Fruit fly (Drosophila melanogaster) Kc167 (cell line): Measurements from ENCODE around the gene PLCXD.

Experiments used
- Sin3A ChIP-seq: fragments of >200 bp; optimal IDR thresholded peaks from 2 replicates; lab custom pipeline; 2018; ENCODE audit warnings: missing external identifiers
- h ChIP-seq: fragments of >200 bp; optimal IDR thresholded peaks from 3 replicates; lab custom pipeline; 2018; ENCODE audit warnings: missing external identifiers
- insv ChIP-seq: fragments of >200 bp; optimal IDR thresholded peaks from 3 replicates; lab custom pipeline; 2018; ENCODE audit warnings: missing external identifiers
- psq ChIP-seq: fragments of >200 bp; optimal IDR thresholded peaks from 2 replicates; lab custom pipeline; 2017; ENCODE audit warnings: missing external identifiers
- ttk ChIP-seq: sonication (Bioruptor generic); optimal IDR thresholded peaks from 2 replicates; lab custom pipeline; 2017; ENCODE audit warnings: missing external identifiers

DNA sequence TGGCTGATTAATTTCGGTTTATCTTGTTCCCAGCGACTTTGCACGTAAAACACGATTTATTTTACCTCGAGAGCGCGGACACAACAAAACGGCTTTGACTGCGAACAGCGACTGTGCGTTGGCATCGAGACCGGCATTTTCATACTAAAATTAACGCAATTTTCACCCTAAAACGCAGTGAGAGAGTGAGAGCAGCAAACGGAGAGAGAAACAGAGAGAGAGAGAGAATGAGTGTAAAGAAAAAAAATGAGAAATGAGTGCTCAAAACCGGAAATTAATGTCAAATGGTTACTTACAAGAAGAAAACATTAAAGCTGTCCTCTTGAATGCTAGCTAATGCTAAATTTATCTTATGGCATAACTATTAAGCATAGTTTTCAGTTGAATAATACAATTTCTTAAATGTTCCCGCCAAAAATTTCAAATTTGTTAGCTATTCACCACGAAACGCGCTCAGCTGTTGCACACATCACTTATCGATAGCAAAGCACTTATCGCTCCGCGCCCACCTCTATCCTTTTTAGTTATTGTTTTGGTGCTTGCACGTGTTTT is 6.7 kb downstream of the PLCXD start, which contains the start of the genes JhI-21, RpL7-like and CG34164:
- TF ChIP-seq h (lab: Kevin White, UChicago) (no peak), insv (lab: Kevin White, UChicago) (no peak), psq (no peak), ttk (lab: Kevin White, UChicago) (no peak), Sin3A (lab: Kevin White, UChicago) (no peak)
